Fruit fly (Drosophila melanogaster) Kc167 (cell line): ENCODE results near the gene CG14142.

Experiments
- Myc ChIP-seq: fragments of >200 bp; optimal IDR thresholded peaks from 2 replicates; lab custom pipeline; 2017; ENCODE audit warnings: missing external identifiers
- Sin3A ChIP-seq: fragments of >200 bp; optimal IDR thresholded peaks from 2 replicates; lab custom pipeline; 2018; ENCODE audit warnings: missing external identifiers
- insv ChIP-seq: fragments of >200 bp; optimal IDR thresholded peaks from 3 replicates; lab custom pipeline; 2018; ENCODE audit warnings: missing external identifiers
- psq ChIP-seq: fragments of >200 bp; optimal IDR thresholded peaks from 2 replicates; lab custom pipeline; 2017; ENCODE audit warnings: missing external identifiers

DNA sequence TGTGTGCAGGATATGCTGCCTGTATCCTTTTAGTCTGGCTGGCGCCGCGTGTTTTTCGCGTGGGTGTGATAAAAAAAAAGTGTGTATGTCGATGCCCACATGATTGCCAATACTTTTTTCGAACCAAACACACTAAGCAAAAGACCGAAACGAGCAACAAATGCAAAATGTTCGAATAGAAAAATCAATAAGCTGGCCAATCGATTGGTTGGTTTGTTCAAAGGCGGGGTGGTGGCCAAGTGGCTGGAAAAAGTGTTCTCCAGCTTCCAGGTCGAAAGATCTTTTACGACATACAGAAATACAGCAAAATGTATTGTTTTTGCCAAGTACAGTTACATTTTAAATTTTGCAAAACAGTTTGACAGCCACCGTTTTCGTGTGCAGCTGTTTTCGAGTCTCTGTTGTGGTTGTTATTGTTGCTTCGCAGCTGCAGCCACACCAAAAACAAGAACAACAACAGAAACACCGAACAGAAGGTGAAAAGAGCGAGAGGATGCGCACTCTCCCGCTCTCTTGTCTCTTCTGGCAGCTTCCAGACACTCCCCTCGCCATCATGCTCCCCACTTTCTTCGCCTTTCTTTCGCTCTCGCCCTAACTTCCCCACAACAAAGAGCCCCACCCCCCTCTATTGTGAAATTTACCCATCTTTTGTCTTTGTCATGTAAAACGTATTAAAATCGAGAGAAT is 49.6 kb upstream of the CG14142 start:
- no peak for TF ChIP-seq Sin3A (lab: Kevin White, UChicago)
- no peak for TF ChIP-seq insv
- no peak for TF ChIP-seq psq
- TF ChIP-seq Myc (lab: Kevin White, UChicago) = no peak
